Worm (Caenorhabditis elegans) whole organism, L4/young adult: ENCODE results near the gene sucl-1.

Source experiments
- W03F9.2 ChIP-seq: fragments of 150-350 bp; optimal IDR thresholded peaks from 2 replicates; lab custom pipeline; 2014; ENCODE audit warnings: missing biosample characterization, missing genetic modification characterization
- dao-5 ChIP-seq: sonication (generic microtip); optimal IDR thresholded peaks from 2 replicates; lab custom pipeline; 2016; ENCODE audit warnings: missing genotype, missing genetic modification characterization, moderate library complexity, missing compliant biosample characterization
- him-1 ChIP-seq: sonication (generic microtip); optimal IDR thresholded peaks from 2 replicates; lab custom pipeline; 2016; ENCODE audit warnings: missing genotype, missing genetic modification reagents, missing genetic modification characterization, missing compliant biosample characterization

ce11 chrX:14757641-14758220, 3.9 kb downstream of the sucl-1 start:
- TF ChIP-seq W03F9.2 (tag; lab: Kevin White, UChicago) (no peak), him-1 (tag; lab: Kevin White, UChicago) (no peak), dao-5 (tag; lab: Kevin White, UChicago) (no peak)
